Worm (Caenorhabditis elegans): ENCODE results near the gene F53F4.4.

The F53F4.4 gene

DNA sequence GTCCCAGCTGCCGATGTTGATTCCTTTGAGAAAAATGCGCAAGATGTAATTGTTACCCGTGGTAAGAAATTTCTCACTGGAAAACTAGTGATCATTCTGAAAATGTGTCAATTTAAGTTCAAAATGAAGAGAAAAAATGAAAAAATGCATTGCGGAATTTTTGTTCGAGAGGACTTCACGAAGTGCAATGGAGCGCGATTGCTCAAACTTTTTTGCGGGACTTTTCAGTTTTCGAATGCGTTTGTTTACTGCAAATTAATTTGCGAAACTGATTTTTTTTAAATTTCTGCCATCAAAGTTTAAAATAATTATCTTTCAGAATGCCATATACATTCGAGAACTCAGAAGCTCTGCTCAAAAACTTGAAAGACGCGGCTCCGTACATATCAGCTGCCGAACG is 24.6 kb upstream of the F53F4.4 start, which contains the start of the genes nuaf-1 and bir-2:
Gene nuaf-1, minus strand, starts transcription at position 98 of the 400 bp plus-strand sequence.
Gene bir-2, plus strand, starts transcription at position 318 of the 400 bp plus-strand sequence.
- TF ChIP-seq hif-1 (tag; optimal IDR thresholded peaks at IDR 0.05), result peak in 1 of 2 experiments; percentile 4
- 0 out of 2 replicates have a peak, but pooled peaks have one; percentile 19 for TF ChIP-seq hmg-1.1 (GFP tag; IDR thresholded peaks at IDR 0.05)
- peak; percentile 29 for TF ChIP-seq lin-15B (tag; optimal IDR thresholded peaks at IDR 0.05)
- TF ChIP-seq nhr-28 (tag; optimal IDR thresholded peaks at IDR 0.05), result no peak
- no peak for TF ChIP-seq nhr-11 (tag; optimal IDR thresholded peaks at IDR 0.05)
- no peak for TF ChIP-seq R02D3.7 (tag; optimal IDR thresholded peaks at IDR 0.05)
- TF ChIP-seq madf-9 (GFP tag; conservative IDR thresholded peaks at IDR 0.05), result no peak
- TF ChIP-seq egl-27 (tag; optimal IDR thresholded peaks at IDR 0.05), result no peak
- TF ChIP-seq mes-2 (tag; optimal IDR thresholded peaks at IDR 0.05; ENCODE audit: poor library complexity, severe bottlenecking), result peak; percentile 82
- no peak for TF ChIP-seq snpc-4 (tag; optimal IDR thresholded peaks at IDR 0.05)
- TF ChIP-seq nhr-111 (GFP tag; optimal IDR thresholded peaks at IDR 0.05), result no peak
- no peak for TF ChIP-seq Y105C5A.15 (GFP tag; IDR thresholded peaks at IDR 0.05)
- no peak for TF ChIP-seq zip-2 (tag; optimal IDR thresholded peaks at IDR 0.05)
- TF ChIP-seq aha-1 (tag), result peak; percentile 86
- TF ChIP-seq ces-1 (GFP tag; optimal IDR thresholded peaks at IDR 0.05), result no peak
- peak; percentile 95 for TF ChIP-seq lin-38 (GFP tag; IDR thresholded peaks at IDR 0.05)
- TF ChIP-seq hlh-11 (tag; optimal IDR thresholded peaks at IDR 0.05), result peak; percentile 39
- TF ChIP-seq nhr-25 (tag; optimal IDR thresholded peaks at IDR 0.05; ENCODE audit: borderline replicate concordance, insufficient read depth), result no peak
- TF ChIP-seq snpc-1.2 (GFP tag; IDR thresholded peaks at IDR 0.05), result 0 out of 2 replicates have a peak, but pooled peaks have one; percentile 37
- peak in 1 of 2 experiments; percentile 65 for TF ChIP-seq lsy-2 (tag; optimal IDR thresholded peaks at IDR 0.05)
- TF ChIP-seq cey-2 (tag; optimal IDR thresholded peaks at IDR 0.05; ENCODE audit: borderline replicate concordance, insufficient read depth), result no peak
- TF ChIP-seq zag-1 (tag; optimal IDR thresholded peaks at IDR 0.05), result no peak
- no peak for TF ChIP-seq lin-39 (tag; optimal IDR thresholded peaks at IDR 0.05)
- TF ChIP-seq daf-16 (GFP tag; optimal IDR thresholded peaks at IDR 0.05), result no peak
- peak; percentile 12 for TF ChIP-seq daf-16 (tag; optimal IDR thresholded peaks at IDR 0.05)
- TF ChIP-seq vab-7 (GFP tag; IDR thresholded peaks at IDR 0.05), result no peak
- TF ChIP-seq dpl-1 (GFP tag; optimal IDR thresholded peaks at IDR 0.05), result peak; percentile 81
- no peak for TF ChIP-seq ceh-32 (tag; optimal IDR thresholded peaks at IDR 0.05; ENCODE audit: poor library complexity)
- TF ChIP-seq ceh-20 (GFP tag; IDR thresholded peaks at IDR 0.05), result no peak
- no peak for TF ChIP-seq Y5F2A.4 (GFP tag; optimal IDR thresholded peaks at IDR 0.05)
- no peak for TF ChIP-seq daf-8 (GFP tag; IDR thresholded peaks at IDR 0.05)
- TF ChIP-seq gei-8 (GFP tag; optimal IDR thresholded peaks at IDR 0.05), result no peak
- peak; percentile 51 for TF ChIP-seq hlh-30 (tag; optimal IDR thresholded peaks at IDR 0.05; ENCODE audit: insufficient read depth)
- peak; percentile 53 for TF ChIP-seq mep-1 (tag; optimal IDR thresholded peaks at IDR 0.05)
- no peak for TF ChIP-seq lin-13 (GFP tag; optimal IDR thresholded peaks at IDR 0.05)
- TF ChIP-seq madf-5 (GFP tag; IDR thresholded peaks at IDR 0.05), result no peak
- no peak for TF ChIP-seq ceh-62 (tag; optimal IDR thresholded peaks at IDR 0.05)
- TF ChIP-seq nhr-6 (tag; optimal IDR thresholded peaks at IDR 0.05), result peak; percentile 90
- peak; percentile 52 for TF ChIP-seq dve-1 (tag; optimal IDR thresholded peaks at IDR 0.05; ENCODE audit: insufficient read depth)

DNA sequence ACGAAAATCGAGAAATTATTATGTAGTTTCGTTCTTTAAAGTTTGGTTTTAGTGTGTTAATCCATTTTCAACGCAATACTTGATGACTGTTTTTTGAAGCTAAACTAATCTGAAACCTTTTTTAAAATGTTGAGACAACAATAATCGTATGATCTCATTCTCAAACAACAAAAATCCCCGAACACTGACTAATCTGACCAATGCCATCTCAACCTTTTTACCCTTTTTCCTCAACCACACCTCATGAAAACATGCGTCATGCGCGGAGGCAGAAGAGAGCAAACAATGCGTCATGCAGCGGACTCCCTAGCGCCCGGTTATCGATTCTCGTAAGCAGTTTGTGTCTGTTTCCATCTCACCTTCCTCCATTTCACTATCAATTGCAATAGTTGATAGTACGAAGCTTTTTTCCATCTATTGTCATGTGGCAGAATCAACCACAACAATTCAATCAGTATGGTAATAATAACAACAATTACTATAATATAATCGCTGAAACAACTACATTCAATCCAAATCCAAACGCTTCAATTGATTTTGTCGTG is 21.4 kb upstream of the F53F4.4 start, which contains the start of gene C50B8.4:
Gene C50B8.4, plus strand, starts transcription at position 299 of the 545 bp plus-strand sequence.
- TF ChIP-seq snpc-4 (tag; optimal IDR thresholded peaks at IDR 0.05) (no peak), unc-62 (GFP tag; optimal IDR thresholded peaks at IDR 0.05 in 1 of 2) (peak in 1 of 2 experiments; percentile 25), unc-62 (tag; optimal IDR thresholded peaks at IDR 0.05) (no peak), mxl-3 (GFP tag; optimal IDR thresholded peaks at IDR 0.05) (peak; percentile 40), nhr-48 (tag; optimal IDR thresholded peaks at IDR 0.05) (no peak), ceh-44 (GFP tag; IDR thresholded peaks at IDR 0.05) (no peak), pqm-1 (tag; optimal IDR thresholded peaks at IDR 0.05) (peak; percentile 66), hlh-30 (tag; optimal IDR thresholded peaks at IDR 0.05; ENCODE audit: insufficient read depth) (peak; percentile 63), nhr-28 (tag; optimal IDR thresholded peaks at IDR 0.05) (peak; percentile 39), nhr-237 (tag; optimal IDR thresholded peaks at IDR 0.05) (no peak), hlh-11 (tag; optimal IDR thresholded peaks at IDR 0.05) (peak; percentile 75), dve-1 (tag; optimal IDR thresholded peaks at IDR 0.05; ENCODE audit: insufficient read depth) (peak; percentile 46), attf-4 (tag; optimal IDR thresholded peaks at IDR 0.05) (no peak), nhr-41 (GFP tag; IDR thresholded peaks at IDR 0.05) (no peak), rbr-2 (tag; optimal IDR thresholded peaks at IDR 0.05) (no peak), duxl-1 (tag; optimal IDR thresholded peaks at IDR 0.05; ENCODE audit: poor library complexity) (no peak), dmd-6 (GFP tag; IDR thresholded peaks at IDR 0.05) (peak; percentile 26; the same call in 1 of the 2 replicates)
